Worm (Caenorhabditis elegans) whole organism, late embryonic: ENCODE data around the gene F56D2.2.

ENCODE experiments used
- C08G9.2 ChIP-seq: sonication (generic microtip); optimal IDR thresholded peaks from 2 replicates; lab custom pipeline; 2016; ENCODE audit warnings: mild to moderate bottlenecking, missing genetic modification characterization, moderate library complexity, missing compliant biosample characterization
- F13H6.1 ChIP-seq: sonication (generic microtip); optimal IDR thresholded peaks from 2 replicates; lab custom pipeline; 2016; ENCODE audit warnings: missing genetic modification characterization, missing compliant biosample characterization
- K02D7.2 ChIP-seq: sonication (generic microtip); optimal IDR thresholded peaks from 2 replicates; lab custom pipeline; 2017; ENCODE audit warnings: mild to moderate bottlenecking, missing genetic modification characterization, missing compliant biosample characterization
- K09A11.1 ChIP-seq: sonication (generic microtip); optimal IDR thresholded peaks from 2 replicates; lab custom pipeline; 2017; ENCODE audit warnings: antibody characterized with exemption, mild to moderate bottlenecking, missing genetic modification characterization, missing compliant biosample characterization; ENCODE audit not compliant: insufficient read depth
- ceh-18 ChIP-seq: sonication (generic microtip); optimal IDR thresholded peaks from 2 replicates; lab custom pipeline; 2016; ENCODE audit warnings: missing genetic modification characterization, missing compliant biosample characterization
- ceh-19 ChIP-seq: fragments of 200-800 bp; sonication (Bioruptor generic); optimal IDR thresholded peaks from 2 replicates; lab custom pipeline; 2018; ENCODE audit warnings: mild to moderate bottlenecking, missing genetic modification characterization, missing compliant biosample characterization
- ceh-22 ChIP-seq: sonication (generic microtip); optimal IDR thresholded peaks from 2 replicates; lab custom pipeline; 2017; ENCODE audit warnings: missing biosample characterization, missing genetic modification characterization
- ceh-34 ChIP-seq: sonication (generic microtip); optimal IDR thresholded peaks from 2 replicates; lab custom pipeline; 2016; ENCODE audit warnings: mild to moderate bottlenecking, missing genetic modification characterization, missing compliant biosample characterization
- ceh-6 ChIP-seq: fragments of 200-800 bp; sonication (Bioruptor generic); optimal IDR thresholded peaks from 2 replicates; lab custom pipeline; 2018; ENCODE audit warnings: mild to moderate bottlenecking, missing genetic modification characterization, missing compliant biosample characterization
- dmd-4 ChIP-seq: sonication (generic microtip); optimal IDR thresholded peaks from 2 replicates; lab custom pipeline; 2016; ENCODE audit warnings: borderline replicate concordance, missing genetic modification characterization, missing compliant biosample characterization
- dve-1 ChIP-seq: sonication (generic microtip); optimal IDR thresholded peaks from 2 replicates; lab custom pipeline; 2017; ENCODE audit warnings: antibody characterized with exemption, mild to moderate bottlenecking, missing genetic modification characterization, missing compliant biosample characterization
- elt-2 ChIP-seq: sonication (generic microtip); optimal IDR thresholded peaks from 2 replicates; lab custom pipeline; 2016; ENCODE audit warnings: missing genetic modification reagents, missing genetic modification characterization, missing compliant biosample characterization
- ets-4 ChIP-seq: sonication (generic microtip); optimal IDR thresholded peaks from 2 replicates; lab custom pipeline; 2016; ENCODE audit warnings: missing genetic modification characterization, missing compliant biosample characterization
- eyg-1 ChIP-seq: sonication (generic microtip); optimal IDR thresholded peaks from 2 replicates; lab custom pipeline; 2016; ENCODE audit warnings: missing genotype, missing genetic modification characterization, missing compliant biosample characterization
- fkh-6 ChIP-seq: sonication (generic microtip); optimal IDR thresholded peaks from 2 replicates; lab custom pipeline; 2016; ENCODE audit warnings: missing genetic modification characterization, missing compliant biosample characterization
- hlh-13 ChIP-seq: fragments of 200-800 bp; sonication (Bioruptor generic); optimal IDR thresholded peaks from 2 replicates; lab custom pipeline; 2018; ENCODE audit warnings: mild to moderate bottlenecking, missing genetic modification characterization, missing compliant biosample characterization
- hlh-30 ChIP-seq: sonication (generic microtip); optimal IDR thresholded peaks from 2 replicates; lab custom pipeline; 2017; ENCODE audit warnings: antibody characterized with exemption, missing genetic modification characterization, missing compliant biosample characterization; ENCODE audit not compliant: insufficient read depth
- hlh-6 ChIP-seq: sonication (generic microtip); optimal IDR thresholded peaks from 2 replicates; lab custom pipeline; 2016; ENCODE audit warnings: missing genotype, missing genetic modification characterization, missing compliant biosample characterization
- hlh-8 ChIP-seq: sonication (generic microtip); optimal IDR thresholded peaks from 2 replicates; lab custom pipeline; 2016; ENCODE audit warnings: missing genotype, missing genetic modification characterization, missing compliant biosample characterization
- lin-11 ChIP-seq: fragments of 200-800 bp; sonication (Bioruptor generic); optimal IDR thresholded peaks from 2 replicates; lab custom pipeline; 2018; ENCODE audit warnings: mild to moderate bottlenecking, missing genetic modification characterization, missing compliant biosample characterization
- madf-2 ChIP-seq: sonication (generic microtip); optimal IDR thresholded peaks from 2 replicates; lab custom pipeline; 2017; ENCODE audit warnings: missing genetic modification characterization, missing compliant biosample characterization
- nhr-11 ChIP-seq: fragments of 150-350 bp; optimal IDR thresholded peaks from 2 replicates; lab custom pipeline; 2014; ENCODE audit warnings: missing biosample characterization, missing genetic modification characterization
- nhr-232 ChIP-seq: sonication (generic microtip); optimal IDR thresholded peaks from 2 replicates; lab custom pipeline; 2016; ENCODE audit warnings: missing genetic modification characterization, missing compliant biosample characterization
- odd-2 ChIP-seq: sonication (generic microtip); optimal IDR thresholded peaks from 2 replicates; lab custom pipeline; 2017; ENCODE audit warnings: antibody characterized with exemption, mild to moderate bottlenecking, missing genetic modification characterization, missing compliant biosample characterization
- pax-1 ChIP-seq: fragments of 150-350 bp; optimal IDR thresholded peaks from 2 replicates; lab custom pipeline; 2014; ENCODE audit warnings: missing biosample characterization, missing genetic modification characterization
- pha-4 ChIP-seq: fragments of 150-350 bp; optimal IDR thresholded peaks from 2 replicates; lab custom pipeline; 2018; ENCODE audit warnings: missing biosample characterization, missing genetic modification reagents, missing genetic modification characterization
- pros-1 ChIP-seq: fragments of 150-350 bp; optimal IDR thresholded peaks from 2 replicates; lab custom pipeline; 2014; ENCODE audit warnings: missing biosample characterization, missing genetic modification reagents, missing genetic modification characterization
- rnt-1 ChIP-seq: sonication (generic microtip); optimal IDR thresholded peaks from 2 replicates; lab custom pipeline; 2016; ENCODE audit warnings: missing genetic modification characterization, missing compliant biosample characterization
- sdc-2 ChIP-seq: sonication (generic microtip); optimal IDR thresholded peaks from 2 replicates; lab custom pipeline; 2016; ENCODE audit warnings: missing genotype, missing genetic modification characterization, missing compliant biosample characterization
- syd-9 ChIP-seq: sonication (generic microtip); optimal IDR thresholded peaks from 2 replicates; lab custom pipeline; 2016; ENCODE audit warnings: mild to moderate bottlenecking, missing genetic modification characterization, moderate library complexity, missing compliant biosample characterization
- tbx-2 ChIP-seq: sonication (generic microtip); optimal IDR thresholded peaks from 2 replicates; lab custom pipeline; 2016; ENCODE audit warnings: missing genetic modification characterization, missing compliant biosample characterization
- tbx-7 ChIP-seq: sonication (generic microtip); optimal IDR thresholded peaks from 2 replicates; lab custom pipeline; 2016; ENCODE audit warnings: missing genotype, missing genetic modification characterization, missing compliant biosample characterization
- ttx-3 ChIP-seq: sonication (generic microtip); optimal IDR thresholded peaks from 2 replicates; lab custom pipeline; 2016; ENCODE audit warnings: missing genetic modification reagents, missing genetic modification characterization, missing compliant biosample characterization
- unc-42 ChIP-seq: sonication (generic microtip); optimal IDR thresholded peaks from 2 replicates; lab custom pipeline; 2016; ENCODE audit warnings: missing genotype, missing genetic modification characterization, missing compliant biosample characterization
- zip-5 ChIP-seq: sonication (generic microtip); optimal IDR thresholded peaks from 2 replicates; lab custom pipeline; 2016; ENCODE audit warnings: missing genetic modification characterization, missing compliant biosample characterization

F56D2.2 gene

DNA sequence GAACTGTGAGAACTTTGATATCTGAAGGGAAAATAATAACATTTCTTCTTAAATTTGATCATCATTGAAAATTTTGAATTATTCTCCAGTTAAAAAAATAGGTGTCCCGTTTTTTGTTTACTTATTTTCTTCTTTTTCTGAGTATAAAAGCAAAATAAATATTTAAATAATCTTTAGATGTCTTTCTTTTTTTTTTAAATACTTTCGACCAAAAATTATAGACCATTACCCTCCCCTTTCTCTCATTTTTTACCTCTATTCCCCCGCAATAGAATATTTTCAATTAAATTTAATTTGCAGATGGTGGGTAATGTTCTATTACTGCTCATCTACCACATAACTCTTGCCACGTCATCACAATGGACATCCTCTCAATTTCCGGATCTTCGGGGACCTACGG is 13.4 kb upstream of the F56D2.2 start, which contains the start of gene molo-1:
Gene molo-1 (plus strand): TSS at position 301 of the 400 bp plus-strand sequence.
- no peak for TF ChIP-seq hlh-13
- no peak for TF ChIP-seq pha-4 (tag; lab: Kevin White, UChicago)
- no peak for TF ChIP-seq ceh-34 (tag; lab: Kevin White, UChicago)
- TF ChIP-seq ttx-3 (tag; lab: Kevin White, UChicago) = no peak
- no peak for TF ChIP-seq dmd-4
- no peak for TF ChIP-seq nhr-232
- TF ChIP-seq sdc-2 = no peak
- TF ChIP-seq nhr-11 (tag; lab: Kevin White, UChicago) = no peak
- no peak for TF ChIP-seq syd-9 (tag; lab: Kevin White, UChicago)
- no peak for TF ChIP-seq odd-2 (tag; lab: Kevin White, UChicago)
- no peak for TF ChIP-seq madf-2 (tag; lab: Kevin White, UChicago)
- no peak for TF ChIP-seq K02D7.2

DNA sequence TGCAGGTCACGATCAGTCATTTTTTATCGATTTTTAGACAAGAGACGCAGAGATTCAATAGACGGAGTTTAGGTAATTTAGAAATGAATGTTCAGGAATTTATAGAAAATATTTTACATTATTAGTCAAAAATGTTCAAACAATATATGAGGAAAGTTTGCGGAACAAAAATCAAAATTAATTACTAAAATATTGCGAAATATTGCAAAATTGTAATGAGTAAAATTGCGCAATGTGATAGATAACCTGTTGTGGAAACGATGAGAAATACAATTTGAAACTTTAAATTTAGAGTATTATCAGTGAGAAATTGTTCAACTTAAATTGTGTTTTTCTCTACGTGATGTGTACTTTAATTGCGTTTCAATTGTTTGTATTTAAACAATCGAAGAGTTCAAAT is 6.0 kb upstream of the F56D2.2 start, which contains the start of gene F56D2.5:
Gene F56D2.5 (minus strand): TSS at position 371 of the 400 bp plus-strand sequence.
- no peak for TF ChIP-seq madf-2 (tag; lab: Kevin White, UChicago)
- TF ChIP-seq fkh-6 (tag; lab: Kevin White, UChicago) = no peak
- TF ChIP-seq syd-9 (tag; lab: Kevin White, UChicago) = no peak
- no peak for TF ChIP-seq rnt-1 (tag; lab: Kevin White, UChicago)
- TF ChIP-seq pax-1 = no peak
- no peak for TF ChIP-seq tbx-2 (tag; lab: Kevin White, UChicago)
- TF ChIP-seq hlh-6 (tag; lab: Kevin White, UChicago) = no peak

DNA sequence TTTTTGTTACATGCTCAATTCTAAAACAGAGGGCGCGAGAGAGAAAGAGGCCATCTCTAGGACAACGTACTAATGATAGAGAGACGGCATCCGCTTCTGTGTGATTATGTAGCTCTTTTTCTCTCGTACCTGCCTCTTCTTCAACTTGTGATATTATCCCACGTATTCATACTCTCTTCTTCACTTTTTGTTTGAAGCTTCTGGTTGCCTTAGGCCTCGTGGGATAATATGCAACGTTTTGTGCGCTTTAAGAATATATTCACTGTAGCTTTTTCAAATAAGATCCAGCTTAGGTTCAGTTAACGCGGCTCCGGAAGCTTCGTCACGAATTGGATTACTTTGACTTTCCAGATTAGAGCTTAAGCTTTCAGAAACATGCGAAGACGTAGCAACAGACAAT is 4.3 kb upstream of the F56D2.2 start, which contains the start of the genes F56D2.8 and uev-2:
Gene F56D2.8 (minus strand): TSS at position 101 of the 400 bp plus-strand sequence.
Gene uev-2 (plus strand): TSS at position 360 of the 400 bp plus-strand sequence.
- TF ChIP-seq elt-2 (tag; lab: Kevin White, UChicago) (no peak), pha-4 (tag; lab: Kevin White, UChicago) (no peak)

ce11 chrIII:5584647-5585046 is 2.4 kb upstream of the F56D2.2 start, which contains the start of gene F56D2.3:
Gene F56D2.3 (plus strand): TSS chrIII:5584947.
- TF ChIP-seq pax-1 (peak; percentile 16), dve-1 (no peak), ets-4 (tag; lab: Kevin White, UChicago) (peak; percentile 1), zip-5 (tag; lab: Kevin White, UChicago) (no peak), ceh-6 (GFP tag; lab: Kevin White, UChicago) (no peak)

DNA sequence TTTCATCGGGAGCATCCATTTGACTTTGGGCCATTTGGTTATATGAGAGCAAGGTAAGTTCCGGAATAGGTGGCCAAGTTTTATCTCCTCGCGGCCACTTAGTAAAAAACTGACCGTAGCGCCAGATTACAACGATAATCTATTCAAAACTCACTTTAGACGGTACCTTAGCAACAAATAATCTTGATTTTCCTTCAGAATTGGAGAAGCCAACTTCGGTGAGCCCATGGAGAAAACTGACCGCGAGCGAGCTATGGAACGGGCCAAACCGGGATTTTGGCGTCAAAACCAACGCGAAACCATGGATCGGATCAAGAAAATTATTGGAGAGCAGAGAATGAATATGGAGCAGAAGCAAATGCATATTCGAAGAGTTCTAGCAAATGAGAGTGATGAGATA is 1.4 kb upstream of the F56D2.2 start:
- no peak for TF ChIP-seq lin-11 (tag; lab: Kevin White, UChicago)
- no peak for TF ChIP-seq ets-4 (tag; lab: Kevin White, UChicago)
- no peak for TF ChIP-seq hlh-30
- no peak for TF ChIP-seq eyg-1
- TF ChIP-seq hlh-8 = no peak
- TF ChIP-seq tbx-7 (tag; lab: Kevin White, UChicago) = no peak

DNA sequence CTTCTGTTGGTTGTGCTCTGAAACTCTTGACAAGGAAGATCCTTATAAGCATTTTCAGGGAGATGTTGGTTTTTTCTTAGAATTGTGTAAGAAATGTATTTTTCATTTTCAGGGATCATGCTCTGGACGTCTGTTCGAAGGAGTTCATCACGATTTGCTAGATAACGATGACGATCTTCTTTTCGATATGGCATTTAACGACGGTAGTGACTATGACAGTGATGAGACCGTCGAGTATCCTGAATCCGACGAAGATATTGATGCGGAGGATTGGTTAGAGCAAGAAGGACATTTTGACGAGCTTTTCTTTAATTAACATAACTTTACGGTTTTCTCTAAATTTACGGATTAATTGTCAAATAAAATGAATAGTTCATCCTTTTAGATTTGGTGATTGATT is 1.7 kb downstream of the F56D2.2 start:
- TF ChIP-seq nhr-232 = no peak
- TF ChIP-seq tbx-7 (tag; lab: Kevin White, UChicago) = no peak
- TF ChIP-seq ceh-22 = no peak
- TF ChIP-seq K09A11.1 (tag; lab: Kevin White, UChicago) = no peak
- no peak for TF ChIP-seq C08G9.2 (tag; lab: Kevin White, UChicago)
- no peak for TF ChIP-seq pros-1 (tag; lab: Kevin White, UChicago)
- TF ChIP-seq F13H6.1 = no peak
- TF ChIP-seq tbx-2 (tag; lab: Kevin White, UChicago) = no peak
- TF ChIP-seq ceh-18 (tag; lab: Kevin White, UChicago) = no peak
- TF ChIP-seq ets-4 (tag; lab: Kevin White, UChicago) = no peak
- TF ChIP-seq ceh-19 (GFP tag; lab: Kevin White, UChicago) = no peak
- no peak for TF ChIP-seq unc-42 (tag; lab: Kevin White, UChicago)
- TF ChIP-seq odd-2 (tag; lab: Kevin White, UChicago) = no peak
- TF ChIP-seq dmd-4 = no peak
- TF ChIP-seq K02D7.2 = no peak
- TF ChIP-seq, all 69 proteins: peak for 0
